Fruit fly (Drosophila melanogaster) whole organism, embryonic: ENCODE data around the gene Nubp1.

Source experiments
- ATbp ChIP-seq: fragments of 200-800 bp; sonication (Bioruptor generic); optimal IDR thresholded peaks from 2 replicates; lab custom pipeline; 2017; ENCODE audit warnings: missing biosample characterization, mild to moderate bottlenecking, missing genetic modification characterization, missing genetic modification reagents
- B-H2 ChIP-seq: fragments of 200-800 bp; sonication (Bioruptor generic); optimal IDR thresholded peaks from 2 replicates; lab custom pipeline; 2018; ENCODE audit warnings: missing biosample characterization, mild to moderate bottlenecking, missing genetic modification characterization
- BEAF-32 ChIP-seq: fragments of 200-800 bp; sonication (Bioruptor generic); optimal IDR thresholded peaks from 3 replicates; lab custom pipeline; 2017; ENCODE audit warnings: missing biosample characterization, missing genetic modification characterization, mild to moderate bottlenecking, moderate library complexity, missing genetic modification reagents
- CG12391 ChIP-seq: fragments of 200-800 bp; sonication (Bioruptor generic); optimal IDR thresholded peaks from 3 replicates; lab custom pipeline; 2018; ENCODE audit warnings: missing biosample characterization, mild to moderate bottlenecking, missing genetic modification characterization, moderate library complexity
- CG14441 ChIP-seq: fragments of 200-800 bp; sonication (Bioruptor generic); IDR thresholded peaks from 2 replicates; pipeline ENCODE4 v1.3.6; 2022; ENCODE audit warnings: missing biosample characterization, missing genetic modification characterization
- CG1529 ChIP-seq: fragments of 200-800 bp; sonication (Bioruptor generic); optimal IDR thresholded peaks from 3 replicates; lab custom pipeline; 2018; ENCODE audit warnings: missing biosample characterization, missing genetic modification characterization
- CG15479 ChIP-seq: fragments of 200-800 bp; sonication (Bioruptor generic); optimal IDR thresholded peaks from 3 replicates; lab custom pipeline; 2019; ENCODE audit warnings: missing biosample characterization, mild to moderate bottlenecking, missing genetic modification characterization, moderate library complexity
- CG1603 ChIP-seq: fragments of 200-800 bp; sonication (Bioruptor generic); optimal IDR thresholded peaks from 2 replicates; lab custom pipeline; 2019; ENCODE audit warnings: missing biosample characterization, mild to moderate bottlenecking, missing genetic modification characterization, moderate library complexity
- CG16779 ChIP-seq: fragments of 200-800 bp; sonication (Bioruptor generic); IDR thresholded peaks from 2 replicates; pipeline ENCODE4 v1.3.6; 2022; ENCODE audit warnings: missing biosample characterization, missing genetic modification characterization
- CG30020 ChIP-seq: fragments of 200-800 bp; optimal IDR thresholded peaks from 2 replicates; lab custom pipeline; 2019; ENCODE audit warnings: missing biosample characterization, mild to moderate bottlenecking, missing genetic modification characterization, moderate library complexity
- CG4360 ChIP-seq: fragments of 200-800 bp; sonication (Bioruptor generic); IDR thresholded peaks from 2 replicates; pipeline ENCODE4 v1.3.6; 2022; ENCODE audit warnings: missing biosample characterization, missing genetic modification characterization
- CG4617 ChIP-seq: fragments of 200-800 bp; sonication (Bioruptor generic); optimal IDR thresholded peaks from 3 replicates; lab custom pipeline; 2016; ENCODE audit warnings: missing biosample characterization, missing genetic modification characterization, borderline replicate concordance
- CG4707 ChIP-seq: fragments of 200-800 bp; sonication (Bioruptor generic); optimal IDR thresholded peaks from 2 replicates; lab custom pipeline; 2018; ENCODE audit warnings: missing biosample characterization, mild to moderate bottlenecking, missing genetic modification characterization, moderate library complexity
- CG4730 ChIP-seq: fragments of 200-800 bp; sonication (Bioruptor generic); IDR thresholded peaks from 2 replicates; pipeline ENCODE4 v1.3.6; 2022; ENCODE audit warnings: missing biosample characterization, missing genetic modification characterization
- CG5180 ChIP-seq: fragments of 200-800 bp; sonication (Bioruptor generic); optimal IDR thresholded peaks from 3 replicates; lab custom pipeline; 2017; ENCODE audit warnings: missing biosample characterization, missing genetic modification characterization, mild to moderate bottlenecking, moderate library complexity, missing genetic modification reagents
- CG6765 ChIP-seq: fragments of 200-800 bp; sonication (Bioruptor generic); optimal IDR thresholded peaks from 3 replicates; lab custom pipeline; 2017; ENCODE audit warnings: missing biosample characterization, mild to moderate bottlenecking, missing genetic modification characterization
- CG7987 ChIP-seq: fragments of 200-800 bp; sonication (Bioruptor generic); optimal IDR thresholded peaks from 2 replicates; lab custom pipeline; 2018; ENCODE audit warnings: missing biosample characterization, mild to moderate bottlenecking, missing genetic modification characterization, moderate library complexity
- CG8281 ChIP-seq: fragments of 200-800 bp; sonication (Bioruptor generic); optimal IDR thresholded peaks from 2 replicates; lab custom pipeline; 2018; ENCODE audit warnings: missing biosample characterization, mild to moderate bottlenecking, missing genetic modification characterization, moderate library complexity
- CG8478 ChIP-seq: fragments of >200 bp; optimal IDR thresholded peaks from 2 replicates; lab custom pipeline; 2018
- CG9437 ChIP-seq: fragments of 200-800 bp; sonication (Bioruptor generic); optimal IDR thresholded peaks from 2 replicates; lab custom pipeline; 2018; ENCODE audit warnings: missing biosample characterization, mild to moderate bottlenecking, missing genetic modification characterization
- Camta ChIP-seq: fragments of 200-800 bp; sonication (Bioruptor generic); optimal IDR thresholded peaks from 2 replicates; lab custom pipeline; 2016; ENCODE audit warnings: missing biosample characterization, missing genetic modification characterization
- Dp ChIP-seq: fragments of 200-800 bp; sonication (Bioruptor generic); optimal IDR thresholded peaks from 2 replicates; lab custom pipeline; 2018; ENCODE audit warnings: missing biosample characterization, mild to moderate bottlenecking, missing genetic modification characterization, moderate library complexity
- Drgx ChIP-seq: fragments of 200-800 bp; sonication (Bioruptor generic); IDR thresholded peaks from 2 replicates; pipeline ENCODE4 v1.3.6; 2022; ENCODE audit warnings: missing biosample characterization, missing genetic modification characterization
- E2f2 ChIP-seq: fragments of 200-800 bp; sonication (Bioruptor generic); IDR thresholded peaks from 2 replicates; pipeline ENCODE4 v1.3.6; 2022; ENCODE audit warnings: missing biosample characterization, missing genetic modification characterization
- Fer2 ChIP-seq: fragments of 200-800 bp; sonication (Bioruptor generic); optimal IDR thresholded peaks from 2 replicates; lab custom pipeline; 2018; ENCODE audit warnings: missing biosample characterization, mild to moderate bottlenecking, missing genetic modification characterization, moderate library complexity
- H15 ChIP-seq: fragments of 200-800 bp; sonication (Bioruptor generic); IDR thresholded peaks from 3 replicates; pipeline ENCODE4 v1.3.6; 2022; ENCODE audit warnings: missing biosample characterization, missing genetic modification characterization
- MBD-R2 ChIP-seq: fragments of 200-800 bp; sonication (Bioruptor generic); IDR thresholded peaks from 2 replicates; pipeline ENCODE4 v1.3.6; 2022; ENCODE audit warnings: missing biosample characterization, missing genetic modification characterization
- MESR4 ChIP-seq: fragments of 200-800 bp; sonication (Bioruptor generic); optimal IDR thresholded peaks from 2 replicates; lab custom pipeline; 2018; ENCODE audit warnings: missing biosample characterization, mild to moderate bottlenecking, missing genetic modification characterization, moderate library complexity
- Mad ChIP-seq: fragments of 200-800 bp; sonication (Bioruptor generic); optimal IDR thresholded peaks from 2 replicates; lab custom pipeline; 2016; ENCODE audit warnings: missing biosample characterization, missing genetic modification characterization
- NC2β ChIP-seq: fragments of 200-800 bp; sonication (Bioruptor generic); optimal IDR thresholded peaks from 2 replicates; lab custom pipeline; 2016; ENCODE audit warnings: missing biosample characterization, missing genetic modification characterization
- Oli ChIP-seq: fragments of 200-800 bp; sonication (Bioruptor generic); optimal IDR thresholded peaks from 2 replicates; lab custom pipeline; 2018; ENCODE audit warnings: missing biosample characterization, mild to moderate bottlenecking, missing genetic modification characterization, moderate library complexity
- Opbp ChIP-seq: fragments of 200-800 bp; sonication (Bioruptor generic); IDR thresholded peaks from 3 replicates; pipeline ENCODE4 v1.3.6; 2022; ENCODE audit warnings: missing biosample characterization, missing genetic modification characterization; ENCODE audit not compliant: partially characterized antibody
- YL-1 ChIP-seq: fragments of 200-800 bp; sonication (Bioruptor generic); optimal IDR thresholded peaks from 3 replicates; lab custom pipeline; 2017; ENCODE audit warnings: missing biosample characterization, mild to moderate bottlenecking, missing genetic modification characterization
- az2 ChIP-seq: fragments of 200-800 bp; sonication (Bioruptor generic); optimal IDR thresholded peaks from 3 replicates; lab custom pipeline; 2016; ENCODE audit warnings: missing biosample characterization, missing genetic modification characterization
- chinmo ChIP-seq: fragments of 200-800 bp; sonication (Bioruptor generic); IDR thresholded peaks from 4 replicates; pipeline ENCODE4 v1.3.6; 2022; ENCODE audit warnings: missing biosample characterization, missing genetic modification characterization; ENCODE audit not compliant: partially characterized antibody
- chm ChIP-seq: fragments of 200-800 bp; sonication (Bioruptor generic); IDR thresholded peaks from 2 replicates; pipeline ENCODE4 v1.3.6; 2022; ENCODE audit warnings: missing biosample characterization, missing genetic modification characterization
- da ChIP-seq: fragments of 200-800 bp; sonication (Bioruptor generic); optimal IDR thresholded peaks from 2 replicates; lab custom pipeline; 2016; ENCODE audit warnings: missing biosample characterization, missing genetic modification characterization
- gem ChIP-seq: fragments of 200-800 bp; sonication (Bioruptor generic); optimal IDR thresholded peaks from 2 replicates; lab custom pipeline; 2019; ENCODE audit warnings: missing biosample characterization, mild to moderate bottlenecking, missing genetic modification characterization, moderate library complexity
- hb ChIP-seq: fragments of 200-800 bp; sonication (Bioruptor generic); IDR thresholded peaks from 3 replicates; pipeline ENCODE4 v1.3.6; 2022; ENCODE audit warnings: missing biosample characterization, missing genetic modification characterization; ENCODE audit not compliant: partially characterized antibody
- kay ChIP-seq: fragments of 200-800 bp; sonication (Bioruptor generic); optimal IDR thresholded peaks from 2 replicates; lab custom pipeline; 2016; ENCODE audit warnings: missing biosample characterization, missing genetic modification characterization
- nom ChIP-seq: fragments of 200-800 bp; sonication (Bioruptor generic); optimal IDR thresholded peaks from 2 replicates; lab custom pipeline; 2017; ENCODE audit warnings: missing biosample characterization, missing genetic modification characterization, mild to moderate bottlenecking, moderate library complexity, missing genetic modification reagents
- pzg ChIP-seq: fragments of 200-800 bp; sonication (Bioruptor generic); optimal IDR thresholded peaks from 3 replicates; lab custom pipeline; 2018; ENCODE audit warnings: missing biosample characterization, mild to moderate bottlenecking, missing genetic modification characterization, moderate library complexity
- sens-2 ChIP-seq: fragments of 200-800 bp; sonication (Bioruptor generic); IDR thresholded peaks from 2 replicates; pipeline ENCODE4 v1.3.6; 2022; ENCODE audit warnings: missing biosample characterization, missing genetic modification characterization
- sisA ChIP-seq: fragments of 200-800 bp; sonication (Bioruptor generic); IDR thresholded peaks from 2 replicates; pipeline ENCODE4 v1.3.6; 2022; ENCODE audit warnings: missing biosample characterization, missing genetic modification characterization
- so ChIP-seq: fragments of 200-800 bp; sonication (Bioruptor generic); IDR thresholded peaks from 3 replicates; pipeline ENCODE4 v1.3.6; 2022; ENCODE audit warnings: missing biosample characterization, missing genetic modification characterization
- ssp ChIP-seq: fragments of 200-800 bp; sonication (Bioruptor generic); IDR thresholded peaks from 2 replicates; pipeline ENCODE4 v1.3.6; 2022; ENCODE audit warnings: missing biosample characterization, missing genetic modification characterization
- sug ChIP-seq: fragments of 200-800 bp; optimal IDR thresholded peaks from 2 replicates; lab custom pipeline; 2019; ENCODE audit warnings: missing biosample characterization, mild to moderate bottlenecking, missing genetic modification characterization, moderate library complexity
- tio ChIP-seq: fragments of 200-800 bp; sonication (Bioruptor generic); optimal IDR thresholded peaks from 2 replicates; lab custom pipeline; 2017; ENCODE audit warnings: missing biosample characterization, missing genetic modification characterization, inconsistent platforms
- unpg ChIP-seq: fragments of 200-800 bp; sonication (Bioruptor generic); optimal IDR thresholded peaks from 3 replicates; lab custom pipeline; 2018; ENCODE audit warnings: missing biosample characterization, mild to moderate bottlenecking, missing genetic modification characterization, moderate library complexity
- vfl ChIP-seq: fragments of 200-800 bp; sonication (Bioruptor generic); optimal IDR thresholded peaks from 2 replicates; lab custom pipeline; 2016; ENCODE audit warnings: missing biosample characterization, missing genetic modification characterization

Nubp1 gene

DNA sequence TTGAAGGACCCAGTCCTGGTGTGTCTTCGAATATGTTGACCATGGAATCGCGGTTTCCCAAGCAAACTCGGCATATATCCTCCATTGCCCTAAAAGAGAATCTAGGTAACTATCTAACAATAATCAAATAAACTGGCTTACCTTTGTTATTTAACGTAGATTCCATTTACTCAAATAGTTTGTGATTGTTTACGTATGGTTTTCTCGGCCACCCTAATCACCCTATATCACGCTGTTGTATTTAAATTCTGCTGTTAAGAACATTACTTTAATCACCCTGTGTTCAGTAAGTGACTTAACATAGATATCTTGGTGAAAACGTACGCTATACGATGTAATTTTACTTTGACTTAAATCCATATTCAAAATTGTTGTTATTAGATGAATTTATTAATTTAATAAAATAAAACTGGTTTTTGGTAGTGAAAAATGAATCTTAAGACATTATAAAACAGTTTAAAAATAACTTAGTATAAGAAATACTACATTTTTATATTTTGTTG, 29.3 kb upstream of the Nubp1 start:
- TF ChIP-seq CG8281 (tag; lab: Kevin White, UChicago) (no peak), MESR4 (GFP tag; lab: Kevin White, UChicago) (peak; percentile 29), B-H2 (GFP tag; lab: Kevin White, UChicago) (peak; percentile 8), kay (GFP tag; lab: Kevin White, UChicago) (no peak), CG7987 (GFP tag; lab: Kevin White, UChicago) (no peak), CG1603 (peak; percentile 48), sisA (GFP tag; lab: Robert Waterston, UW) (no peak), CG12391 (no peak), Dp (GFP tag; lab: Kevin White, UChicago) (peak; percentile 31), CG4360 (GFP tag; lab: Robert Waterston, UW) (no peak), Drgx (GFP tag; lab: Robert Waterston, UW) (no peak), YL-1 (peak; percentile 22), CG30020 (tag; lab: Kevin White, UChicago) (peak; percentile 94), MBD-R2 (GFP tag; lab: Robert Waterston, UW) (peak; percentile 62), CG9437 (GFP tag; lab: Kevin White, UChicago) (peak; percentile 76), ssp (GFP tag; lab: Robert Waterston, UW) (no peak), BEAF-32 (peak; percentile 2), E2f2 (peak; percentile 20; the same call in 1 of the 2 replicates), chm (GFP tag; lab: Robert Waterston, UW) (peak; percentile 41; the same call in 1 of the 2 replicates), CG5180 (GFP tag; lab: Kevin White, UChicago) (no peak), unpg (GFP tag; lab: Kevin White, UChicago) (no peak)

DNA sequence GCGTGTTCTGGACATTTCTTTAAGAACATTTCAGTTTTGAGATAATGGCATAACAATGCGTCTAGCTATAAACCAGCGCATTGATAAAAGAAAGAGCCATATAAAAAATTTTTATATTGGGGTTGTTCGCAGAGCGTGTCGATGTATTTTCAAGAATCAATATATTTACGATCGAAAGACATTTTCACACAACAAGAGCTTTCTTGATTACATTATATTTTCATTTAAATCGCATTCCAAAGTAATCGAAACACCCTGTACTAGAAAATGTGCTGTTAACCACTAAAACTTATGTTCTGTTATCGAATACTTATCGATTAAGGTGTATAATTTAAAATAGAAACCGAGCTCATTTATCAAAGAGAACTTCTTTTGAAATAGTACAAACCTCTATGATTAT, 28.6 kb upstream of the Nubp1 start:
- no peak for TF ChIP-seq CG4730 (GFP tag; lab: Robert Waterston, UW)
- TF ChIP-seq vfl (GFP tag; lab: Kevin White, UChicago) = no peak
- TF ChIP-seq ATbp (GFP tag; lab: Kevin White, UChicago) = no peak
- peak; percentile 49 for TF ChIP-seq tio (GFP tag; lab: Kevin White, UChicago)
- TF ChIP-seq nom (GFP tag; lab: Kevin White, UChicago) = no peak
- TF ChIP-seq NC2β (GFP tag; lab: Kevin White, UChicago) = peak; percentile 15
- no peak for TF ChIP-seq CG15479 (GFP tag; lab: Kevin White, UChicago)
- no peak for TF ChIP-seq H15 (GFP tag; lab: Robert Waterston, UW)
- TF ChIP-seq sens-2 (GFP tag; lab: Robert Waterston, UW) = no peak
- TF ChIP-seq CG4617 (GFP tag; lab: Kevin White, UChicago) = no peak
- TF ChIP-seq da = no peak
- TF ChIP-seq sug = peak; percentile 44
- TF ChIP-seq Mad = no peak
- no peak for TF ChIP-seq CG6765 (GFP tag; lab: Kevin White, UChicago)
- peak; percentile 19 for TF ChIP-seq CG1529 (GFP tag; lab: Kevin White, UChicago)
- TF ChIP-seq Opbp (GFP tag; lab: Robert Waterston, UW) = no peak
- TF ChIP-seq az2 (GFP tag; lab: Kevin White, UChicago) = peak; percentile 31
- peak; percentile 70 for TF ChIP-seq gem
- peak; percentile 53 for TF ChIP-seq Camta (GFP tag; lab: Kevin White, UChicago)
- no peak for TF ChIP-seq CG16779 (GFP tag; lab: Robert Waterston, UW)
- TF ChIP-seq CG4707 (GFP tag; lab: Kevin White, UChicago) = no peak
- peak; percentile 55 for TF ChIP-seq Oli (tag; lab: Kevin White, UChicago)
- TF ChIP-seq CG9437 (GFP tag; lab: Kevin White, UChicago) = no peak
- TF ChIP-seq Fer2 (tag; lab: Kevin White, UChicago) = no peak
- TF ChIP-seq chinmo = no peak
- no peak for TF ChIP-seq so
- TF ChIP-seq CG8478 (lab: Kevin White, UChicago) = no peak
- TF ChIP-seq CG14441 (GFP tag; lab: Robert Waterston, UW) = no peak
- TF ChIP-seq pzg (GFP tag; lab: Kevin White, UChicago) = no peak
- TF ChIP-seq hb (GFP tag; lab: Robert Waterston, UW) = no peak
